Fruit fly (Drosophila melanogaster) whole organism, wandering third instar larva: Measurements from ENCODE around the gene CG43924.

Experiments used
- Abd-B ChIP-seq: fragments of >200 bp; optimal IDR thresholded peaks from 2 replicates; lab custom pipeline; 2017; ENCODE audit warnings: missing biosample characterization, missing genetic modification characterization
- CG32264 ChIP-seq: fragments of 200-800 bp; sonication (Bioruptor generic); optimal IDR thresholded peaks from 2 replicates; lab custom pipeline; 2016; ENCODE audit warnings: missing biosample characterization, missing genetic modification characterization
- CrebA ChIP-seq: fragments of 200-800 bp; sonication (Bioruptor generic); optimal IDR thresholded peaks from 2 replicates; lab custom pipeline; 2016; ENCODE audit warnings: missing biosample characterization, mild to moderate bottlenecking, missing genetic modification characterization, borderline replicate concordance
- Dfd ChIP-seq: fragments of >200 bp; optimal IDR thresholded peaks from 2 replicates; lab custom pipeline; 2017; ENCODE audit warnings: missing biosample characterization, missing genetic modification characterization
- Dif ChIP-seq: fragments of 200-275, 200-300 bp; sonication (Bioruptor generic); optimal IDR thresholded peaks from 2 replicates; lab custom pipeline; 2018; ENCODE audit warnings: missing biosample characterization, missing genetic modification characterization; ENCODE audit not compliant: partially characterized antibody
- GATAd ChIP-seq: sonication (Bioruptor generic); optimal IDR thresholded peaks from 2 replicates; lab custom pipeline; 2016; ENCODE audit warnings: missing biosample characterization, missing genetic modification characterization
- HLH106 ChIP-seq: fragments of 200-800 bp; optimal IDR thresholded peaks from 3 replicates; lab custom pipeline; 2019; ENCODE audit warnings: missing biosample characterization, mild to moderate bottlenecking, missing genetic modification characterization, moderate library complexity
- Hnf4 ChIP-seq: fragments of 200-800 bp; sonication (Bioruptor generic); optimal IDR thresholded peaks from 2 replicates; lab custom pipeline; 2016; ENCODE audit warnings: missing biosample characterization, mild to moderate bottlenecking, missing genetic modification characterization
- Hr78 ChIP-seq: fragments of >200 bp; optimal IDR thresholded peaks from 2 replicates; lab custom pipeline; 2017; ENCODE audit warnings: missing biosample characterization, missing genetic modification characterization
- Hr83 ChIP-seq: fragments of 200-300 bp; sonication (Bioruptor generic); optimal IDR thresholded peaks from 2 replicates; lab custom pipeline; 2016; ENCODE audit warnings: missing biosample characterization, mild to moderate bottlenecking, missing genetic modification characterization, moderate library complexity; ENCODE audit not compliant: poor library complexity, severe bottlenecking
- Jra ChIP-seq: sonication (Bioruptor generic); optimal IDR thresholded peaks from 2 replicates; lab custom pipeline; 2016; ENCODE audit warnings: missing biosample characterization, missing genetic modification characterization
- Mio ChIP-seq: sonication (Bioruptor generic); optimal IDR thresholded peaks from 2 replicates; lab custom pipeline; 2016; ENCODE audit warnings: missing biosample characterization, missing genetic modification characterization
- N ChIP-seq: fragments of >200 bp; optimal IDR thresholded peaks from 2 replicates; lab custom pipeline; 2018; ENCODE audit warnings: missing biosample characterization, missing external identifiers, missing genetic modification characterization
- OdsH ChIP-seq: fragments of 200-800 bp; sonication (Bioruptor generic); optimal IDR thresholded peaks from 2 replicates; lab custom pipeline; 2016; ENCODE audit warnings: missing biosample characterization, mild to moderate bottlenecking, missing genetic modification characterization
- Rel ChIP-seq, 2 experiments: fragments of 200-800 bp; sonication (Bioruptor generic) in 1 of 2; optimal IDR thresholded peaks; 2 replicates in 1 of 2; 3 replicates in 1 of 2; lab custom pipeline; 2016 to 2019; ENCODE audit warnings: mild to moderate bottlenecking in 2 of 2, missing biosample characterization in 2 of 2, missing genetic modification characterization in 2 of 2, moderate library complexity in 1 of 2
- Vsx2 ChIP-seq: fragments of 200-300, 225-300 bp; sonication (Bioruptor generic); optimal IDR thresholded peaks from 2 replicates; lab custom pipeline; 2018; ENCODE audit warnings: missing biosample characterization, missing genetic modification characterization; ENCODE audit not compliant: partially characterized antibody
- br ChIP-seq: fragments of 200-800 bp; sonication (Bioruptor generic); optimal IDR thresholded peaks from 2 replicates; lab custom pipeline; 2016; ENCODE audit warnings: missing biosample characterization, missing genetic modification characterization
- brk ChIP-seq: fragments of 200-800 bp; sonication (Bioruptor generic); optimal IDR thresholded peaks from 2 replicates; lab custom pipeline; 2016; ENCODE audit warnings: missing biosample characterization, mild to moderate bottlenecking, missing genetic modification characterization
- dl ChIP-seq, 2 experiments: fragments of 175-275, 200-275 bp in 1 of 2; fragments of 200-275 bp in 1 of 2; sonication (Bioruptor generic); optimal IDR thresholded peaks; lab custom pipeline; 2018; ENCODE audit warnings: mild to moderate bottlenecking in 2 of 2, missing biosample characterization in 2 of 2, missing genetic modification characterization in 2 of 2, moderate library complexity in 2 of 2; ENCODE audit not compliant: partially characterized antibody in 2 of 2, insufficient read depth in 1 of 2
- dsf ChIP-seq: sonication (Bioruptor generic); optimal IDR thresholded peaks from 2 replicates; lab custom pipeline; 2016; ENCODE audit warnings: missing biosample characterization, missing genetic modification characterization, borderline replicate concordance
- ey ChIP-seq: fragments of 200-800 bp; sonication (Bioruptor generic); optimal IDR thresholded peaks from 2 replicates; lab custom pipeline; 2016; ENCODE audit warnings: missing biosample characterization, missing genetic modification characterization
- foxo ChIP-seq, 2 experiments: fragments of 200-800 bp; sonication (Bioruptor generic); optimal IDR thresholded peaks; 2 replicates in 1 of 2; 3 replicates in 1 of 2; lab custom pipeline; 2016 to 2017; ENCODE audit warnings: missing biosample characterization in 2 of 2, missing genetic modification characterization in 2 of 2
- fru ChIP-seq: fragments of 200-800 bp; sonication (Bioruptor generic); optimal IDR thresholded peaks from 3 replicates; lab custom pipeline; 2016; ENCODE audit warnings: missing biosample characterization, mild to moderate bottlenecking, missing genetic modification characterization
- h ChIP-seq: fragments of 200-800 bp; sonication (Bioruptor generic); optimal IDR thresholded peaks from 3 replicates; lab custom pipeline; 2016; ENCODE audit warnings: missing biosample characterization, mild to moderate bottlenecking, missing genetic modification characterization
- jim ChIP-seq: fragments of 175-275, 200-325 bp; sonication (Bioruptor generic); optimal IDR thresholded peaks from 2 replicates; lab custom pipeline; 2016; ENCODE audit warnings: missing biosample characterization, mild to moderate bottlenecking, missing genetic modification characterization
- lola ChIP-seq: fragments of >200 bp; optimal IDR thresholded peaks from 2 replicates; lab custom pipeline; 2017; ENCODE audit warnings: missing biosample characterization, missing genetic modification characterization
- pan ChIP-seq: fragments of >200 bp; optimal IDR thresholded peaks from 2 replicates; lab custom pipeline; 2017
- psq ChIP-seq: fragments of 200-800 bp; sonication (Bioruptor generic); optimal IDR thresholded peaks from 3 replicates; lab custom pipeline; 2017; ENCODE audit warnings: missing biosample characterization, mild to moderate bottlenecking, missing genetic modification characterization, moderate library complexity
- rgr ChIP-seq: fragments of 200-800 bp; sonication (Bioruptor generic); optimal IDR thresholded peaks from 3 replicates; lab custom pipeline; 2016; ENCODE audit warnings: missing biosample characterization, mild to moderate bottlenecking, missing genetic modification characterization
- sv ChIP-seq: fragments of 200-800 bp; sonication (Bioruptor generic); optimal IDR thresholded peaks from 3 replicates; lab custom pipeline; 2016; ENCODE audit warnings: missing biosample characterization, missing genetic modification characterization
- tai ChIP-seq: sonication (Bioruptor generic); optimal IDR thresholded peaks from 2 replicates; lab custom pipeline; 2016; ENCODE audit warnings: missing biosample characterization, missing genetic modification characterization
- woc ChIP-seq: sonication (Bioruptor generic); optimal IDR thresholded peaks from 2 replicates; lab custom pipeline; 2016; ENCODE audit warnings: missing biosample characterization, mild to moderate bottlenecking, missing genetic modification characterization

Gene CG43924

dm6 chr2L:15743578-15743977 lies 32.7 kb upstream of the CG43924 start (continued):
- TF ChIP-seq Abd-B (GFP tag; lab: Kevin White, UChicago) (no peak), Hr83 (GFP tag; lab: Kevin White, UChicago) (no peak), fru (GFP tag; lab: Kevin White, UChicago) (peak; percentile 96), Dfd (GFP tag; lab: Kevin White, UChicago) (no peak), OdsH (GFP tag; lab: Kevin White, UChicago) (peak; percentile 94), Hr78 (GFP tag; lab: Kevin White, UChicago) (no peak), psq (GFP tag; lab: Kevin White, UChicago) (peak; percentile 94)

DNA sequence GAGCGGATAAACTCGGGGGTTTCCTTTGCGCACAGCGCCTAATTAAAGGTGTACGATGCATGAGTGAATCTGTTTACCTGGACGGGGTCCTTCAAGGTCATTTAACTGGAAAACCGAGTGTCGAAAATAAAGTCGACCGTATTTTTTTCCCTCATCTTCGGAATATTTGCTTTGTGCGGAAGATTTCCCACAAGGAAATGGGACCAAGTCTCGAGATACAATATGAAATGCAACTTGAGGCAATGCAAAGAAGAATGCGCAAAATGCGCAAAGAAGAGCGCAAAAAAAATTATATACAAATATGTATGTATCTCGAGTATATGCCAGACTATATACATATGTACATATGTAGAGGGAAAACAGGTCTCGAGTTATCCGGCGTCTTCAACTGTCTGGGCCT lies 32.1 kb upstream of the CG43924 start:
- no peak for TF ChIP-seq Hr78 (GFP tag; lab: Kevin White, UChicago)
- TF ChIP-seq sv (GFP tag; lab: Kevin White, UChicago): no peak
- no peak for TF ChIP-seq CrebA (GFP tag; lab: Kevin White, UChicago)
- TF ChIP-seq Mio (GFP tag; lab: Kevin White, UChicago): no peak
- no peak for TF ChIP-seq br (GFP tag; lab: Kevin White, UChicago)
- TF ChIP-seq Rel (GFP tag; optimal IDR thresholded peaks at IDR 0.05; lab: Kevin White, UChicago): no peak
- no peak for TF ChIP-seq Rel (tag; optimal IDR thresholded peaks at IDR 0.05; lab: Kevin White, UChicago)
- TF ChIP-seq woc (GFP tag; lab: Kevin White, UChicago): no peak
- no peak for TF ChIP-seq Jra (GFP tag; lab: Kevin White, UChicago)
- no peak for TF ChIP-seq rgr (GFP tag; lab: Kevin White, UChicago)
- TF ChIP-seq Dif: no peak
- TF ChIP-seq ey (GFP tag; lab: Kevin White, UChicago): no peak
- TF ChIP-seq tai: no peak
- TF ChIP-seq Hnf4 (GFP tag; lab: Kevin White, UChicago): no peak
- TF ChIP-seq CG32264: no peak
- TF ChIP-seq fru (GFP tag; lab: Kevin White, UChicago): no peak
- no peak for TF ChIP-seq dl (GFP tag; optimal IDR thresholded peaks at IDR 0.05; lab: Kevin White, UChicago; ENCODE audit: insufficient read depth in 1 of 2, partially characterized antibody in 2 of 2)

dm6 chr2L:15741418-15741817 lies 30.5 kb upstream of the CG43924 start:
- TF ChIP-seq jim (GFP tag; lab: Kevin White, UChicago) (no peak), sv (GFP tag; lab: Kevin White, UChicago) (no peak), Hr83 (GFP tag; lab: Kevin White, UChicago) (no peak), Jra (GFP tag; lab: Kevin White, UChicago) (no peak), N (GFP tag; lab: Kevin White, UChicago) (no peak), tai (no peak), CrebA (GFP tag; lab: Kevin White, UChicago) (no peak), foxo (GFP tag; optimal IDR thresholded peaks at IDR 0.05; lab: Kevin White, UChicago) (no peak)

DNA sequence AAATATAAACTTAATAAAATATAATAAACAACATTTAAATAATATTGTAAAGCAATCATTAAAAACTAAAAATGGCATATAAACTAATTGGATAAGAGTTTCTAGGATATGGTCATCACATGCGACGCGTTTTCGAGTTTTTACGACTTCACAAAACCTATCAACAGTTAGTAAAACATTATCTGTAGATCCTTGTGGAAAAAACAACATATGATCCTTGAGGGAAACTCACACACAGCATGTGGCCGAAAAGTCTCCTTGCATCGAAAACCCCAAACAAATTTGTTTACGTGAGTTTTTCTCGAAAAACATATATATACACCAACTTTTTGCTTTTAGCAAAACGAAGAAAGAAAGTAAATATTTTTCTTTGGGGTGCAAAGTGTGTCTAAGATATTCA lies 30.0 kb upstream of the CG43924 start:
- TF ChIP-seq dsf (no peak), h (GFP tag; lab: Kevin White, UChicago) (no peak), foxo (GFP tag; optimal IDR thresholded peaks at IDR 0.05; lab: Kevin White, UChicago) (no peak), Jra (GFP tag; lab: Kevin White, UChicago) (no peak), HLH106 (tag; lab: Kevin White, UChicago) (no peak), Vsx2 (GFP tag; lab: Kevin White, UChicago) (no peak), dl (GFP tag; optimal IDR thresholded peaks at IDR 0.05; lab: Kevin White, UChicago; ENCODE audit: insufficient read depth in 1 of 2, partially characterized antibody in 2 of 2) (no peak), ey (GFP tag; lab: Kevin White, UChicago) (no peak), GATAd (GFP tag; lab: Kevin White, UChicago) (no peak), lola (no peak), sv (GFP tag; lab: Kevin White, UChicago) (no peak), brk (GFP tag; lab: Kevin White, UChicago) (no peak), br (GFP tag; lab: Kevin White, UChicago) (no peak), pan (lab: Kevin White, UChicago) (no peak), OdsH (GFP tag; lab: Kevin White, UChicago) (no peak), fru (GFP tag; lab: Kevin White, UChicago) (no peak), CG32264 (no peak), Dfd (GFP tag; lab: Kevin White, UChicago) (no peak), Hnf4 (GFP tag; lab: Kevin White, UChicago) (no peak), jim (GFP tag; lab: Kevin White, UChicago) (no peak)
